Worm (Caenorhabditis elegans) whole organism, L3 larva: ENCODE results near the gene acbp-6.

Experiments
- ZK546.5 ChIP-seq: sonication (generic microtip); optimal IDR thresholded peaks from 2 replicates; lab custom pipeline; 2017; ENCODE audit warnings: missing biosample characterization, missing genetic modification characterization
- aly-2 ChIP-seq: fragments of 150-350 bp; optimal IDR thresholded peaks from 2 replicates; lab custom pipeline; 2014; ENCODE audit warnings: missing biosample characterization, missing genetic modification characterization
- ama-1 ChIP-seq: fragments of 150-350 bp; optimal IDR thresholded peaks from 2 replicates; lab custom pipeline; 2018
- ceh-16 ChIP-seq: sonication (generic microtip); optimal IDR thresholded peaks from 2 replicates; lab custom pipeline; 2017; ENCODE audit warnings: missing biosample characterization, missing genetic modification characterization
- ceh-28 ChIP-seq: fragments of 150-350 bp; optimal IDR thresholded peaks from 2 replicates; lab custom pipeline; 2014; ENCODE audit warnings: missing biosample characterization, missing genetic modification reagents, missing genetic modification characterization
- egl-5 ChIP-seq: fragments of 150-350 bp; optimal IDR thresholded peaks from 2 replicates; lab custom pipeline; 2017; ENCODE audit warnings: missing biosample characterization, missing genetic modification reagents, missing genetic modification characterization, inconsistent platforms
- elt-3 ChIP-seq, 3 experiments: fragments of 150-350 bp in 1 of 3; sonication (generic microtip) in 2 of 3; optimal IDR thresholded peaks; 2 replicates in 2 of 3; 4 replicates in 1 of 3; lab custom pipeline; 2014 to 2017; ENCODE audit warnings: missing biosample characterization in 3 of 3, missing genetic modification characterization in 3 of 3
- eor-1 ChIP-seq, 2 experiments: fragments of 150-350 bp; optimal IDR thresholded peaks; 2 replicates each; lab custom pipeline; 2014 to 2018; ENCODE audit warnings: missing biosample characterization in 2 of 2, missing genetic modification characterization in 2 of 2
- fkh-2 ChIP-seq: fragments of 150-350 bp; optimal IDR thresholded peaks from 2 replicates; lab custom pipeline; 2014; ENCODE audit warnings: missing biosample characterization, missing genetic modification reagents, missing genetic modification characterization
- fos-1 ChIP-seq: fragments of 150-350 bp; optimal IDR thresholded peaks from 2 replicates; lab custom pipeline; 2014; ENCODE audit warnings: missing biosample characterization, missing genetic modification characterization
- hmg-11 ChIP-seq: sonication (generic microtip); optimal IDR thresholded peaks from 2 replicates; lab custom pipeline; 2016; ENCODE audit warnings: missing genetic modification characterization, missing compliant biosample characterization
- jun-1 ChIP-seq: fragments of 150-350 bp; optimal IDR thresholded peaks from 2 replicates; lab custom pipeline; 2014; ENCODE audit warnings: missing biosample characterization, missing genetic modification reagents, missing genetic modification characterization
- lin-15B ChIP-seq: fragments of 150-350 bp; optimal IDR thresholded peaks from 2 replicates; lab custom pipeline; 2014; ENCODE audit warnings: missing biosample characterization, missing genetic modification characterization
- lin-39 ChIP-seq: fragments of 150-350 bp; optimal IDR thresholded peaks from 2 replicates; lab custom pipeline; 2018; ENCODE audit warnings: missing biosample characterization, missing genetic modification reagents, missing genetic modification characterization
- lsy-12 ChIP-seq: sonication (generic microtip); optimal IDR thresholded peaks from 2 replicates; lab custom pipeline; 2016; ENCODE audit warnings: mild to moderate bottlenecking, missing genetic modification characterization, missing compliant biosample characterization
- mdl-1 ChIP-seq: fragments of 150-350 bp; optimal IDR thresholded peaks from 2 replicates; lab custom pipeline; 2014; ENCODE audit warnings: missing biosample characterization, missing genetic modification characterization
- mml-1 ChIP-seq: fragments of 150-350 bp; sonication (generic microtip); optimal IDR thresholded peaks from 3 replicates; lab custom pipeline; 2014; ENCODE audit warnings: missing biosample characterization, missing genetic modification characterization
- nfya-1 ChIP-seq: sonication (generic microtip); optimal IDR thresholded peaks from 2 replicates; lab custom pipeline; 2017; ENCODE audit warnings: missing genetic modification characterization, mild to moderate bottlenecking, missing compliant biosample characterization, antibody characterized with exemption, moderate library complexity; ENCODE audit not compliant: insufficient read depth
- nhr-12 ChIP-seq: fragments of 150-350 bp; optimal IDR thresholded peaks from 2 replicates; lab custom pipeline; 2014; ENCODE audit warnings: missing biosample characterization, missing genetic modification characterization
- nhr-23 ChIP-seq: fragments of 150-350 bp; optimal IDR thresholded peaks from 2 replicates; lab custom pipeline; 2014; ENCODE audit warnings: missing biosample characterization, missing genetic modification reagents, missing genetic modification characterization
- nhr-237 ChIP-seq: fragments of 150-350 bp; optimal IDR thresholded peaks from 2 replicates; lab custom pipeline; 2014; ENCODE audit warnings: missing biosample characterization, missing genetic modification characterization
- nhr-25 ChIP-seq: sonication (generic microtip); optimal IDR thresholded peaks from 2 replicates; lab custom pipeline; 2017; ENCODE audit warnings: missing biosample characterization, missing genetic modification characterization
- nhr-28 ChIP-seq: fragments of 150-350 bp; optimal IDR thresholded peaks from 2 replicates; lab custom pipeline; 2014; ENCODE audit warnings: missing biosample characterization, missing genetic modification characterization
- nhr-43 ChIP-seq: sonication (generic microtip); optimal IDR thresholded peaks from 2 replicates; lab custom pipeline; 2016; ENCODE audit warnings: mild to moderate bottlenecking, missing genetic modification characterization, missing compliant biosample characterization; ENCODE audit not compliant: poor library complexity, severe bottlenecking
- pha-4 ChIP-seq: fragments of 150-350 bp; optimal IDR thresholded peaks from 2 replicates; lab custom pipeline; 2014; ENCODE audit warnings: missing biosample characterization, missing genetic modification reagents, missing genetic modification characterization
- skn-1 ChIP-seq: fragments of 150-350 bp; optimal IDR thresholded peaks from 2 replicates; lab custom pipeline; 2014; ENCODE audit warnings: missing biosample characterization, missing genetic modification characterization
- snpc-4 ChIP-seq: fragments of 150-350 bp; optimal IDR thresholded peaks from 2 replicates; lab custom pipeline; 2014; ENCODE audit warnings: missing biosample characterization, missing genetic modification characterization
- tbx-2 ChIP-seq: sonication (generic microtip); optimal IDR thresholded peaks from 2 replicates; lab custom pipeline; 2016; ENCODE audit warnings: mild to moderate bottlenecking, missing genetic modification characterization, missing compliant biosample characterization
- unc-39 ChIP-seq: sonication (generic microtip); optimal IDR thresholded peaks from 4 replicates; lab custom pipeline; 2017; ENCODE audit warnings: missing biosample characterization, missing genetic modification characterization
- unc-62 ChIP-seq: fragments of 150-350 bp; sonication (generic microtip); optimal IDR thresholded peaks from 4 replicates; lab custom pipeline; 2014; ENCODE audit warnings: missing biosample characterization, missing genetic modification reagents, missing genetic modification characterization
- zag-1 ChIP-seq: fragments of 150-350 bp; optimal IDR thresholded peaks from 2 replicates; lab custom pipeline; 2014; ENCODE audit warnings: missing biosample characterization, missing genetic modification characterization
- ztf-11 ChIP-seq: fragments of 150-350 bp; optimal IDR thresholded peaks from 2 replicates; lab custom pipeline; 2014; ENCODE audit warnings: missing biosample characterization, missing genetic modification characterization
- ztf-4 ChIP-seq: fragments of 150-350 bp; optimal IDR thresholded peaks from 2 replicates; lab custom pipeline; 2014; ENCODE audit warnings: missing biosample characterization, missing genetic modification characterization

The acbp-6 gene

ce11 chrII:11980110-11980509 lies 6.6 kb upstream of the acbp-6 start (continued):
- TF ChIP-seq unc-62 (GFP tag; lab: Kevin White, UChicago) (no peak), jun-1 (tag; lab: Kevin White, UChicago) (peak; percentile 74)
- TF ChIP-seq, all 47 proteins: peak for 26

ce11 chrII:11979449-11980095 lies 6.0 kb upstream of the acbp-6 start, which contains the start of the genes ash-2 and Y17G7B.20:
Gene ash-2, plus strand, starts transcription at chrII:11979838.
Gene Y17G7B.20, minus strand, starts transcription at chrII:11979844.
- TF ChIP-seq pha-4 (peak; percentile 18), lin-15B (tag; lab: Kevin White, UChicago) (peak; percentile 21), ceh-16 (no peak), ama-1 (peak; percentile 38), snpc-4 (peak; percentile 4), fkh-2 (no peak), lin-39 (peak; percentile 33), hmg-11 (tag; lab: Kevin White, UChicago) (peak; percentile 31), fos-1 (tag; lab: Kevin White, UChicago) (no peak), nhr-25 (tag; lab: Kevin White, UChicago) (peak; percentile 3)

- TF ChIP-seq nhr-23 (tag; lab: Kevin White, UChicago) (no peak), nfya-1 (no peak), mdl-1 (tag; lab: Kevin White, UChicago) (no peak), zag-1 (tag; lab: Kevin White, UChicago) (no peak), jun-1 (tag; lab: Kevin White, UChicago) (no peak), lsy-12 (tag; lab: Kevin White, UChicago) (no peak), skn-1 (tag; lab: Kevin White, UChicago) (no peak), nhr-25 (tag; lab: Kevin White, UChicago) (no peak), eor-1 (tag; optimal IDR thresholded peaks at IDR 0.05; lab: Kevin White, UChicago) (no peak), fkh-2 (no peak), fos-1 (tag; lab: Kevin White, UChicago) (no peak), nhr-237 (tag; lab: Kevin White, UChicago) (no peak), lin-39 (no peak), unc-39 (tag; lab: Kevin White, UChicago) (no peak), nhr-43 (tag; lab: Kevin White, UChicago) (no peak), mml-1 (tag; lab: Kevin White, UChicago) (no peak), unc-62 (GFP tag; lab: Kevin White, UChicago) (no peak), egl-5 (tag; lab: Kevin White, UChicago) (no peak), ama-1 (no peak), pha-4 (no peak)
These were observed 5.4 kb upstream of the acbp-6 start for ce11 chrII:11978920-11979319.

- TF ChIP-seq unc-62 (GFP tag; lab: Kevin White, UChicago) (no peak), nhr-237 (tag; lab: Kevin White, UChicago) (no peak), mml-1 (tag; lab: Kevin White, UChicago) (no peak), lin-39 (no peak), pha-4 (no peak), zag-1 (tag; lab: Kevin White, UChicago) (no peak), unc-39 (tag; lab: Kevin White, UChicago) (no peak), lsy-12 (tag; lab: Kevin White, UChicago) (no peak), ceh-16 (no peak), nhr-43 (tag; lab: Kevin White, UChicago) (no peak), nhr-28 (tag; lab: Kevin White, UChicago) (no peak), tbx-2 (tag; lab: Kevin White, UChicago) (no peak), ceh-28 (tag; lab: Kevin White, UChicago) (no peak), ZK546.5 (no peak), aly-2 (tag; lab: Kevin White, UChicago) (no peak), ztf-4 (tag; lab: Kevin White, UChicago) (no peak), nhr-12 (tag; lab: Kevin White, UChicago) (no peak), ztf-11 (tag; lab: Kevin White, UChicago) (no peak), eor-1 (tag; optimal IDR thresholded peaks at IDR 0.05; lab: Kevin White, UChicago) (no peak)
These were observed 4.9 kb upstream of the acbp-6 start for ce11 chrII:11978478-11978877.

- TF ChIP-seq ama-1 (peak; percentile 72), lsy-12 (tag; lab: Kevin White, UChicago) (peak; percentile 7), elt-3 (tag; optimal IDR thresholded peaks at IDR 0.05; lab: Kevin White, UChicago) (peak in 1 of 3 experiments; percentile 4), mdl-1 (tag; lab: Kevin White, UChicago) (no peak)
These were observed 3.8 kb upstream of the acbp-6 start, which contains the start of gene Y17G7B.21 for ce11 chrII:11977363-11977762. Gene Y17G7B.21, minus strand, starts transcription at chrII:11977661.
